Fruit fly (Drosophila melanogaster) whole organism, embryonic: ENCODE results near the gene SerRS.
A peak's percentile ranks its signal among the peaks of the same experiment; 100 is the strongest.

ENCODE experiments used
- CG10462 ChIP-seq: fragments of 200-800 bp; sonication (Bioruptor generic); optimal IDR thresholded peaks from 2 replicates; lab custom pipeline; 2016; ENCODE audit warnings: missing biosample characterization, missing genetic modification characterization
- CG10959 ChIP-seq: fragments of 200-800 bp; sonication (Bioruptor generic); IDR thresholded peaks from 2 replicates; pipeline ENCODE4 v1.3.6; 2022; ENCODE audit warnings: missing biosample characterization, missing genetic modification characterization
- CG11398 ChIP-seq: fragments of 200-800 bp; sonication (Bioruptor generic); optimal IDR thresholded peaks from 2 replicates; lab custom pipeline; 2016; ENCODE audit warnings: missing biosample characterization, missing genetic modification characterization
- CG12744 ChIP-seq: fragments of 200-800 bp; sonication (Bioruptor generic); optimal IDR thresholded peaks from 2 replicates; lab custom pipeline; 2016; ENCODE audit warnings: missing biosample characterization, missing genetic modification characterization
- CG13123 ChIP-seq: fragments of 200-800 bp; sonication (Bioruptor generic); optimal IDR thresholded peaks from 2 replicates; lab custom pipeline; 2016; ENCODE audit warnings: missing biosample characterization, missing genetic modification characterization
- CG14710 ChIP-seq: fragments of 200-800 bp; sonication (Bioruptor generic); optimal IDR thresholded peaks from 3 replicates; lab custom pipeline; 2019; ENCODE audit warnings: missing biosample characterization, mild to moderate bottlenecking, missing genetic modification characterization, moderate library complexity
- CG15601 ChIP-seq: fragments of 200-800 bp; sonication (Bioruptor generic); optimal IDR thresholded peaks from 3 replicates; lab custom pipeline; 2019; ENCODE audit warnings: missing biosample characterization, mild to moderate bottlenecking, missing genetic modification characterization, moderate library complexity
- CG1603 ChIP-seq: fragments of 200-800 bp; sonication (Bioruptor generic); optimal IDR thresholded peaks from 2 replicates; lab custom pipeline; 2019; ENCODE audit warnings: missing biosample characterization, mild to moderate bottlenecking, missing genetic modification characterization, moderate library complexity
- CG16815 ChIP-seq: fragments of 200-800 bp; sonication (Bioruptor generic); optimal IDR thresholded peaks from 3 replicates; lab custom pipeline; 2017; ENCODE audit warnings: missing biosample characterization, mild to moderate bottlenecking, missing genetic modification characterization
- CG17359 ChIP-seq: fragments of 200-800 bp; sonication (Bioruptor generic); optimal IDR thresholded peaks from 3 replicates; lab custom pipeline; 2018; ENCODE audit warnings: missing biosample characterization, mild to moderate bottlenecking, missing genetic modification characterization, moderate library complexity
- CG17829 ChIP-seq: fragments of 200-800 bp; optimal IDR thresholded peaks from 2 replicates; lab custom pipeline; 2019; ENCODE audit warnings: missing biosample characterization, mild to moderate bottlenecking, missing genetic modification characterization, moderate library complexity
- CG2199 ChIP-seq: fragments of 200-800 bp; sonication (Bioruptor generic); IDR thresholded peaks from 3 replicates; pipeline ENCODE4 v1.3.6; 2022; ENCODE audit warnings: missing biosample characterization, missing genetic modification characterization
- CG33213 ChIP-seq: fragments of 200-800 bp; sonication (Bioruptor generic); optimal IDR thresholded peaks from 3 replicates; lab custom pipeline; 2016; ENCODE audit warnings: missing biosample characterization, missing genetic modification characterization
- CG3726 ChIP-seq: fragments of 200-800 bp; sonication (Bioruptor generic); IDR thresholded peaks from 3 replicates; pipeline ENCODE4, ENCODE4 v1.3.6; 2022; ENCODE audit warnings: missing biosample characterization, missing genetic modification characterization
- CG4424 ChIP-seq: fragments of 200-800 bp; sonication (Bioruptor generic); optimal IDR thresholded peaks from 3 replicates; lab custom pipeline; 2016; ENCODE audit warnings: missing biosample characterization, missing genetic modification characterization
- CG6654 ChIP-seq: fragments of 200-800 bp; sonication (Bioruptor generic); optimal IDR thresholded peaks from 2 replicates; lab custom pipeline; 2017; ENCODE audit warnings: missing biosample characterization, mild to moderate bottlenecking, missing genetic modification characterization
- CG7786 ChIP-seq: fragments of 200-800 bp; sonication (Bioruptor generic); optimal IDR thresholded peaks from 2 replicates; lab custom pipeline; 2016; ENCODE audit warnings: missing biosample characterization, missing genetic modification characterization
- CG7839 ChIP-seq: fragments of 200-800 bp; sonication (Bioruptor generic); optimal IDR thresholded peaks from 3 replicates; lab custom pipeline; 2018; ENCODE audit warnings: missing biosample characterization, mild to moderate bottlenecking, missing genetic modification characterization, moderate library complexity
- CG9727 ChIP-seq: fragments of 200-800 bp; sonication (Bioruptor generic); optimal IDR thresholded peaks from 3 replicates; lab custom pipeline; 2017; ENCODE audit warnings: missing biosample characterization, mild to moderate bottlenecking, missing genetic modification characterization
- CG9932 ChIP-seq: fragments of 200-800 bp; sonication (Bioruptor generic); IDR thresholded peaks from 2 replicates; pipeline ENCODE4 v1.3.6; 2022; ENCODE audit warnings: missing biosample characterization, missing genetic modification characterization
- CHES-1-like ChIP-seq: fragments of 200-800 bp; sonication (Bioruptor generic); optimal IDR thresholded peaks from 2 replicates; lab custom pipeline; 2016; ENCODE audit warnings: missing biosample characterization, missing genetic modification characterization
- D19B ChIP-seq: fragments of 200-800 bp; sonication (Bioruptor generic); optimal IDR thresholded peaks from 2 replicates; lab custom pipeline; 2017; ENCODE audit warnings: missing biosample characterization, mild to moderate bottlenecking, missing genetic modification characterization
- Deaf1 ChIP-seq: fragments of 200-800 bp; optimal IDR thresholded peaks from 3 replicates; lab custom pipeline; 2019; ENCODE audit warnings: missing biosample characterization, mild to moderate bottlenecking, missing genetic modification characterization, moderate library complexity
- Dfd ChIP-seq, 2 experiments: fragments of >200 bp; optimal IDR thresholded peaks; 2 replicates each; lab custom pipeline; 2017; ENCODE audit warnings: missing biosample characterization in 2 of 2, missing genetic modification characterization in 2 of 2
- Dip3 ChIP-seq: fragments of 200-800 bp; sonication (Bioruptor generic); optimal IDR thresholded peaks from 3 replicates; lab custom pipeline; 2016; ENCODE audit warnings: missing biosample characterization, missing genetic modification characterization
- Dll ChIP-seq: fragments of 200-800 bp; sonication (Bioruptor generic); IDR thresholded peaks from 4 replicates; pipeline ENCODE4 v1.3.6; 2022; ENCODE audit warnings: missing biosample characterization, missing genetic modification characterization; ENCODE audit not compliant: partially characterized antibody
- Doc2 ChIP-seq: fragments of 200-800 bp; sonication (Bioruptor generic); IDR thresholded peaks from 2 replicates; pipeline ENCODE4 v1.3.6; 2022; ENCODE audit warnings: missing biosample characterization, missing genetic modification characterization
- Hr3 ChIP-seq: fragments of 200-800 bp; sonication (Bioruptor generic); optimal IDR thresholded peaks from 3 replicates; lab custom pipeline; 2016; ENCODE audit warnings: missing biosample characterization, missing genetic modification characterization
- Hsf ChIP-seq: fragments of 200-800 bp; sonication (Bioruptor generic); optimal IDR thresholded peaks from 3 replicates; lab custom pipeline; 2016; ENCODE audit warnings: missing biosample characterization, missing genetic modification characterization
- MESR4 ChIP-seq: fragments of 200-800 bp; sonication (Bioruptor generic); optimal IDR thresholded peaks from 2 replicates; lab custom pipeline; 2018; ENCODE audit warnings: missing biosample characterization, mild to moderate bottlenecking, missing genetic modification characterization, moderate library complexity
- NFAT ChIP-seq: fragments of 200-800 bp; sonication (Bioruptor generic); IDR thresholded peaks from 2 replicates; pipeline ENCODE4 v1.3.6; 2022; ENCODE audit warnings: missing biosample characterization, missing genetic modification characterization
- Optix ChIP-seq: fragments of 200-800 bp; sonication (Bioruptor generic); IDR thresholded peaks from 3 replicates; pipeline ENCODE4 v1.3.6; 2022; ENCODE audit warnings: missing biosample characterization, missing genetic modification characterization
- Pdp1 ChIP-seq, 2 experiments: fragments of 200-800 bp; sonication (Bioruptor generic); optimal IDR thresholded peaks; 3 replicates each; lab custom pipeline; 2016; ENCODE audit warnings: missing biosample characterization in 2 of 2, missing genetic modification characterization in 2 of 2, mild to moderate bottlenecking in 1 of 2, moderate library complexity in 1 of 2
- Sry-δ ChIP-seq: fragments of 200-800 bp; sonication (Bioruptor generic); optimal IDR thresholded peaks from 2 replicates; lab custom pipeline; 2016; ENCODE audit warnings: missing biosample characterization, missing genetic modification characterization
- Ssrp ChIP-seq: fragments of 200-800 bp; sonication (Bioruptor generic); optimal IDR thresholded peaks from 2 replicates; lab custom pipeline; 2018; ENCODE audit warnings: missing biosample characterization, mild to moderate bottlenecking, missing genetic modification characterization, moderate library complexity
- Xbp1 ChIP-seq: fragments of 200-800 bp; sonication (Bioruptor generic); optimal IDR thresholded peaks from 3 replicates; lab custom pipeline; 2016; ENCODE audit warnings: missing biosample characterization, mild to moderate bottlenecking, missing genetic modification characterization
- ara ChIP-seq: fragments of 200-800 bp; sonication (Bioruptor generic); IDR thresholded peaks from 2 replicates; pipeline ENCODE4 v1.3.6; 2022; ENCODE audit warnings: missing biosample characterization, missing genetic modification characterization
- ase ChIP-seq: fragments of 200-800 bp; sonication (Bioruptor generic); IDR thresholded peaks from 3 replicates; pipeline ENCODE4 v1.3.6; 2022; ENCODE audit warnings: missing biosample characterization, missing genetic modification characterization
- dati ChIP-seq: fragments of 200-800 bp; sonication (Bioruptor generic); IDR thresholded peaks from 2 replicates; pipeline ENCODE4 v1.3.6; 2022; ENCODE audit warnings: missing biosample characterization, missing genetic modification characterization
- dmrt11E ChIP-seq: fragments of 200-800 bp; sonication (Bioruptor generic); optimal IDR thresholded peaks from 3 replicates; lab custom pipeline; 2018; ENCODE audit warnings: missing biosample characterization, mild to moderate bottlenecking, missing genetic modification characterization, moderate library complexity
- gcm2 ChIP-seq: fragments of 200-800 bp; sonication (Bioruptor generic); optimal IDR thresholded peaks from 2 replicates; lab custom pipeline; 2016; ENCODE audit warnings: missing biosample characterization, missing genetic modification characterization
- insv ChIP-seq, 2 experiments: fragments of 200-800 bp; sonication (Bioruptor generic); optimal IDR thresholded peaks; 3 replicates each; lab custom pipeline; 2016 to 2018; ENCODE audit warnings: missing biosample characterization in 2 of 2, missing genetic modification characterization in 2 of 2
- jigr1 ChIP-seq: fragments of 200-800 bp; sonication (Bioruptor generic); IDR thresholded peaks from 3 replicates; pipeline ENCODE4 v1.3.6; 2022; ENCODE audit warnings: missing biosample characterization, missing genetic modification characterization
- kah ChIP-seq: fragments of 200-800 bp; sonication (Bioruptor generic); optimal IDR thresholded peaks from 2 replicates; lab custom pipeline; 2018; ENCODE audit warnings: missing biosample characterization, mild to moderate bottlenecking, missing genetic modification characterization
- sob ChIP-seq: fragments of 200-800 bp; sonication (Bioruptor generic); IDR thresholded peaks from 2 replicates; pipeline ENCODE4 v1.3.6; 2022; ENCODE audit warnings: missing biosample characterization, missing genetic modification characterization
- sqz ChIP-seq: fragments of 200-800 bp; sonication (Bioruptor generic); optimal IDR thresholded peaks from 3 replicates; lab custom pipeline; 2018; ENCODE audit warnings: missing biosample characterization, mild to moderate bottlenecking, missing genetic modification characterization
- tap ChIP-seq: fragments of 200-800 bp; optimal IDR thresholded peaks from 3 replicates; lab custom pipeline; 2019; ENCODE audit warnings: missing biosample characterization, mild to moderate bottlenecking, missing genetic modification characterization, moderate library complexity
- tin ChIP-seq: fragments of 200-800 bp; sonication (Bioruptor generic); optimal IDR thresholded peaks from 3 replicates; lab custom pipeline; 2016; ENCODE audit warnings: missing biosample characterization, missing genetic modification characterization
- twi ChIP-seq: fragments of 200-800 bp; optimal IDR thresholded peaks from 2 replicates; lab custom pipeline; 2019; ENCODE audit warnings: missing biosample characterization, mild to moderate bottlenecking, missing genetic modification characterization, moderate library complexity
- unc-4 ChIP-seq: fragments of 200-800 bp; sonication (Bioruptor generic); IDR thresholded peaks from 2 replicates; pipeline ENCODE4 v1.3.6; 2022; ENCODE audit warnings: missing biosample characterization, missing genetic modification characterization; ENCODE audit not compliant: partially characterized antibody
- unpg ChIP-seq: fragments of 200-800 bp; sonication (Bioruptor generic); optimal IDR thresholded peaks from 3 replicates; lab custom pipeline; 2018; ENCODE audit warnings: missing biosample characterization, mild to moderate bottlenecking, missing genetic modification characterization, moderate library complexity

The SerRS gene

dm6 chr2L:3039774-3040173 is 2.6 kb upstream of the SerRS start, which contains the start of the genes cnir and CG17221 (continued):
- TF ChIP-seq Sry-δ (GFP tag; lab: Kevin White, UChicago) (peak; percentile 72), CG14710 (tag; lab: Kevin White, UChicago) (peak; percentile 78), Dip3 (GFP tag; lab: Kevin White, UChicago) (peak; percentile 70), CG17829 (tag; lab: Kevin White, UChicago) (peak; percentile 68), Xbp1 (GFP tag; lab: Kevin White, UChicago) (peak; percentile 76), dmrt11E (tag; lab: Kevin White, UChicago) (peak; percentile 51), Pdp1 (GFP tag; optimal IDR thresholded peaks at IDR 0.05; lab: Kevin White, UChicago) (peak; percentile 71 to 90), CG10462 (GFP tag; lab: Kevin White, UChicago) (peak; percentile 61), CG7786 (peak; percentile 49), unc-4 (GFP tag; lab: Robert Waterston, UW) (peak; percentile 67; the same call in 1 of the 2 replicates), CG10959 (GFP tag; lab: Robert Waterston, UW) (no peak), ase (GFP tag; lab: Robert Waterston, UW) (no peak; the same call in 2 of the 3 replicates), Hsf (GFP tag; lab: Kevin White, UChicago) (peak; percentile 72), CG7839 (tag; lab: Kevin White, UChicago) (peak; percentile 57), unpg (GFP tag; lab: Kevin White, UChicago) (peak; percentile 70), Hr3 (GFP tag; lab: Kevin White, UChicago) (peak; percentile 44), Doc2 (no peak), insv (GFP tag; optimal IDR thresholded peaks at IDR 0.05; lab: Kevin White, UChicago) (peak in 1 of 2 experiments; percentile 63), CG2199 (GFP tag; lab: Robert Waterston, UW) (0 out of 3 replicates have a peak, but pooled peaks have one; percentile 18), dati (GFP tag; lab: Robert Waterston, UW) (no peak), D19B (GFP tag; lab: Kevin White, UChicago) (no peak), CG9932 (GFP tag; lab: Robert Waterston, UW) (peak; percentile 72), sob (GFP tag; lab: Robert Waterston, UW) (peak; percentile 60), NFAT (peak; percentile 47; the same call in 1 of the 2 replicates), CG33213 (peak; percentile 76), Deaf1 (tag; lab: Kevin White, UChicago) (peak; percentile 19), gcm2 (GFP tag; lab: Kevin White, UChicago) (peak; percentile 53), CHES-1-like (GFP tag; lab: Kevin White, UChicago) (peak; percentile 79), tap (tag; lab: Kevin White, UChicago) (peak; percentile 10), CG17359 (tag; lab: Kevin White, UChicago) (peak; percentile 58), CG3726 (GFP tag; lab: Robert Waterston, UW) (no peak), CG4424 (GFP tag; lab: Kevin White, UChicago) (peak; percentile 68), CG15601 (tag; lab: Kevin White, UChicago) (peak; percentile 49), kah (no peak), twi (tag; lab: Kevin White, UChicago) (peak; percentile 35), Dll (peak; percentile 72), jigr1 (GFP tag; lab: Robert Waterston, UW) (no peak; the same call in 2 of the 3 replicates), Ssrp (tag; lab: Kevin White, UChicago) (peak; percentile 37), CG1603 (peak; percentile 72), Optix (GFP tag; lab: Robert Waterston, UW) (no peak), CG9727 (GFP tag; lab: Kevin White, UChicago) (peak; percentile 56), CG13123 (GFP tag; lab: Kevin White, UChicago) (peak; percentile 40), CG6654 (no peak), sqz (GFP tag; lab: Kevin White, UChicago) (no peak), MESR4 (peak; percentile 16), CG12744 (GFP tag; lab: Kevin White, UChicago) (peak; percentile 17), Dfd (GFP tag; optimal IDR thresholded peaks at IDR 0.05; lab: Kevin White, UChicago) (no peak), CG16815 (GFP tag; lab: Kevin White, UChicago) (peak; percentile 15), CG11398 (GFP tag; lab: Kevin White, UChicago) (peak; percentile 38), tin (GFP tag; lab: Kevin White, UChicago) (peak; percentile 67), ara (GFP tag; lab: Robert Waterston, UW) (0 out of 2 replicates have a peak, but pooled peaks have one; percentile 12)
